Worm (Caenorhabditis elegans) whole organism, L2 larva: ENCODE results near the gene del-2.

Experiments used
- C34F6.9 ChIP-seq: fragments of 150-350 bp; optimal IDR thresholded peaks from 2 replicates; lab custom pipeline; 2014; ENCODE audit warnings: missing biosample characterization, missing genetic modification characterization
- F13H6.1 ChIP-seq: sonication (generic microtip); optimal IDR thresholded peaks from 2 replicates; lab custom pipeline; 2016; ENCODE audit warnings: missing genetic modification characterization, missing compliant biosample characterization
- R02D3.7 ChIP-seq: fragments of 150-350 bp; optimal IDR thresholded peaks from 2 replicates; lab custom pipeline; 2014; ENCODE audit warnings: missing biosample characterization, missing genetic modification characterization
- alr-1 ChIP-seq: fragments of 150-350 bp; optimal IDR thresholded peaks from 2 replicates; lab custom pipeline; 2014; ENCODE audit warnings: missing biosample characterization, missing genetic modification characterization
- aly-2 ChIP-seq: fragments of 150-350 bp; optimal IDR thresholded peaks from 2 replicates; lab custom pipeline; 2014; ENCODE audit warnings: missing biosample characterization, missing genetic modification characterization
- blmp-1 ChIP-seq: sonication (generic microtip); optimal IDR thresholded peaks from 2 replicates; lab custom pipeline; 2017; ENCODE audit warnings: missing genetic modification characterization, mild to moderate bottlenecking, missing compliant biosample characterization, antibody characterized with exemption, moderate library complexity; ENCODE audit not compliant: insufficient read depth
- ceh-82 ChIP-seq: fragments of 150-350 bp; optimal IDR thresholded peaks from 2 replicates; lab custom pipeline; 2014; ENCODE audit warnings: missing biosample characterization, missing genetic modification characterization
- crh-2 ChIP-seq: sonication (generic microtip); optimal IDR thresholded peaks from 2 replicates; lab custom pipeline; 2017; ENCODE audit warnings: missing biosample characterization, missing genetic modification characterization
- dmd-4 ChIP-seq: sonication (generic microtip); optimal IDR thresholded peaks from 2 replicates; lab custom pipeline; 2017; ENCODE audit warnings: missing biosample characterization, missing genetic modification characterization
- egl-27 ChIP-seq: sonication (generic microtip); optimal IDR thresholded peaks from 3 replicates; lab custom pipeline; 2017; ENCODE audit warnings: missing biosample characterization, missing genetic modification reagents, missing genetic modification characterization
- elt-1 ChIP-seq: fragments of 150-350 bp; optimal IDR thresholded peaks from 2 replicates; lab custom pipeline; 2014; ENCODE audit warnings: missing biosample characterization, missing genetic modification characterization
- elt-3 ChIP-seq: sonication (generic microtip); optimal IDR thresholded peaks from 2 replicates; lab custom pipeline; 2017; ENCODE audit warnings: missing biosample characterization, missing genetic modification characterization
- fos-1 ChIP-seq: fragments of 150-350 bp; optimal IDR thresholded peaks from 2 replicates; lab custom pipeline; 2014; ENCODE audit warnings: missing biosample characterization, missing genetic modification characterization
- lin-11 ChIP-seq: fragments of 150-350 bp; sonication (generic microtip); optimal IDR thresholded peaks from 2 replicates; lab custom pipeline; 2014; ENCODE audit warnings: missing biosample characterization, missing genetic modification characterization, inconsistent platforms, mixed read lengths
- lin-39 ChIP-seq: fragments of 150-350 bp; optimal IDR thresholded peaks from 2 replicates; lab custom pipeline; 2014; ENCODE audit warnings: missing biosample characterization, missing genetic modification reagents, missing genetic modification characterization
- lsy-2 ChIP-seq, 2 experiments: fragments of 150-350 bp in 1 of 2; sonication (generic microtip) in 1 of 2; optimal IDR thresholded peaks; 2 replicates each; lab custom pipeline; 2014 to 2017; ENCODE audit warnings: missing biosample characterization in 2 of 2, missing genetic modification characterization in 2 of 2
- mab-5 ChIP-seq: fragments of 150-350 bp; optimal IDR thresholded peaks from 2 replicates; lab custom pipeline; 2014; ENCODE audit warnings: missing biosample characterization, missing genetic modification characterization
- mbf-1 ChIP-seq: sonication (generic microtip); optimal IDR thresholded peaks from 2 replicates; lab custom pipeline; 2017; ENCODE audit warnings: missing biosample characterization, missing genetic modification characterization
- mdl-1 ChIP-seq, 2 experiments: fragments of 150-350 bp in 1 of 2; sonication (generic microtip) in 1 of 2; optimal IDR thresholded peaks; 2 replicates each; lab custom pipeline; 2017; ENCODE audit warnings: missing biosample characterization in 2 of 2, missing genetic modification characterization in 2 of 2
- nhr-10 ChIP-seq: sonication (generic microtip); optimal IDR thresholded peaks from 2 replicates; lab custom pipeline; 2017; ENCODE audit warnings: missing biosample characterization, missing genetic modification characterization
- nhr-11 ChIP-seq: fragments of 150-350 bp; optimal IDR thresholded peaks from 2 replicates; lab custom pipeline; 2014; ENCODE audit warnings: missing biosample characterization, missing genetic modification characterization
- nhr-12 ChIP-seq: fragments of 150-350 bp; optimal IDR thresholded peaks from 2 replicates; lab custom pipeline; 2014; ENCODE audit warnings: missing biosample characterization, missing genetic modification characterization
- nhr-129 ChIP-seq: fragments of 150-350 bp; optimal IDR thresholded peaks from 2 replicates; lab custom pipeline; 2014; ENCODE audit warnings: missing biosample characterization, missing genetic modification characterization
- nhr-21 ChIP-seq: fragments of 150-350 bp; optimal IDR thresholded peaks from 2 replicates; lab custom pipeline; 2014; ENCODE audit warnings: missing biosample characterization, missing genetic modification characterization
- nhr-23 ChIP-seq: fragments of 150-350 bp; optimal IDR thresholded peaks from 2 replicates; lab custom pipeline; 2014; ENCODE audit warnings: missing biosample characterization, missing genetic modification reagents, missing genetic modification characterization
- nhr-237 ChIP-seq: fragments of 150-350 bp; optimal IDR thresholded peaks from 2 replicates; lab custom pipeline; 2014; ENCODE audit warnings: missing biosample characterization, missing genetic modification characterization
- nhr-25 ChIP-seq: fragments of 150-350 bp; sonication (generic microtip); optimal IDR thresholded peaks from 3 replicates; lab custom pipeline; 2014; ENCODE audit warnings: missing biosample characterization, missing genetic modification characterization
- nhr-77 ChIP-seq: fragments of 150-350 bp; optimal IDR thresholded peaks from 2 replicates; lab custom pipeline; 2014; ENCODE audit warnings: missing biosample characterization, missing genetic modification characterization
- peb-1 ChIP-seq: fragments of 150-350 bp; optimal IDR thresholded peaks from 2 replicates; lab custom pipeline; 2014; ENCODE audit warnings: missing biosample characterization, missing genetic modification characterization
- sem-4 ChIP-seq: fragments of 150-350 bp; optimal IDR thresholded peaks from 2 replicates; lab custom pipeline; 2014; ENCODE audit warnings: missing biosample characterization, missing genetic modification reagents, missing genetic modification characterization
- skn-1 ChIP-seq: sonication (generic microtip); optimal IDR thresholded peaks from 2 replicates; lab custom pipeline; 2017; ENCODE audit warnings: missing biosample characterization, missing genetic modification characterization
- sma-3 ChIP-seq: sonication (generic microtip); optimal IDR thresholded peaks from 2 replicates; lab custom pipeline; 2016; ENCODE audit warnings: missing genetic modification reagents, missing genetic modification characterization, missing compliant biosample characterization
- sma-9 ChIP-seq, 2 experiments: fragments of 150-350 bp in 1 of 2; sonication (generic microtip) in 1 of 2; optimal IDR thresholded peaks; 2 replicates each; lab custom pipeline; 2014 to 2016; ENCODE audit warnings: missing genetic modification characterization in 2 of 2, mild to moderate bottlenecking in 1 of 2, missing biosample characterization in 1 of 2, missing compliant biosample characterization in 1 of 2, missing genetic modification reagents in 1 of 2, moderate library complexity in 1 of 2
- unc-39 ChIP-seq: fragments of 150-350 bp; optimal IDR thresholded peaks from 2 replicates; lab custom pipeline; 2014; ENCODE audit warnings: missing biosample characterization, missing genetic modification characterization
- unc-55 ChIP-seq: fragments of 150-350 bp; sonication (generic microtip); optimal IDR thresholded peaks from 3 replicates; lab custom pipeline; 2014; ENCODE audit warnings: missing biosample characterization, missing genetic modification reagents, missing genetic modification characterization
- unc-62 ChIP-seq: fragments of 150-350 bp; optimal IDR thresholded peaks from 2 replicates; lab custom pipeline; 2014; ENCODE audit warnings: missing biosample characterization, missing genetic modification reagents, missing genetic modification characterization
- zag-1 ChIP-seq: fragments of 150-350 bp; optimal IDR thresholded peaks from 2 replicates; lab custom pipeline; 2014; ENCODE audit warnings: missing biosample characterization, missing genetic modification characterization
- ztf-1 ChIP-seq: fragments of 200-800 bp; sonication (Bioruptor generic); conservative IDR thresholded peaks from 2 replicates; pipeline ENCODE4 v1.3.6; 2022; ENCODE audit warnings: missing genetic modification characterization, missing compliant biosample characterization
- ztf-11 ChIP-seq: sonication (generic microtip); optimal IDR thresholded peaks from 2 replicates; lab custom pipeline; 2017; ENCODE audit warnings: missing biosample characterization, missing genetic modification characterization
- ztf-4 ChIP-seq: fragments of 150-350 bp; optimal IDR thresholded peaks from 2 replicates; lab custom pipeline; 2014; ENCODE audit warnings: missing biosample characterization, missing genetic modification characterization

Gene del-2

DNA sequence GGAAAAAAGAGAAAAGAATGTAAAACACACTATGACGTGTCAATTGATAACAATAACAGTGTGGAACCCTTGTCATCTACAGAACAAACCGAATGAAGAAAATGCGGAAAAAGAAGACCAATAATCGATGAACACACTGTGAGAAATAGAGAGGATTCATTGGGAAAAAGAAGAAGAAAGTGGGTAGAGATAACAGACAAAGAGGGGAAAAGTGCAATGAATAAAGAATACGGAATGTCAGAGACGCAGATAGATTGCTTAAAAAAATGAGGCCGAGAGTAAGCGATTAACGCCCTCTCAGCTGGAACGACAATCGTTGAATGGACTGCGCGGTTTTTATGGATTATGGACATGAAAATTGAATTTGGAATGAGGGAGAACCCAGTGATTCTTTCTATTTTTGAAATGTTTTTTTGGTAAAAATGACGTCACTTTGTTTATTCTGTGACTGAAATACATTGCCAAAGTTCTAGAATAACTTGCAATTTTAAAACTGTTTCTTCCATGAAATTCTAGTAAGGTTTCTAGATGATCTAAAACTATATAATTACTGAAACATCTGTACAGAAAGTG is 6.0 kb upstream of the del-2 start, which contains the start of gene amph-1:
TSS of gene amph-1 (minus strand) at position 85 of the 573 bp plus-strand sequence.
- peak; percentile 2 for TF ChIP-seq nhr-21
- peak; percentile 1 for TF ChIP-seq sma-3
- no peak for TF ChIP-seq ztf-1 (GFP tag; lab: Robert Waterston, UW)
- TF ChIP-seq sma-9 (GFP tag; optimal IDR thresholded peaks at IDR 0.05; lab: Kevin White, UChicago) = peak; percentile 51
- TF ChIP-seq sma-9 (tag; optimal IDR thresholded peaks at IDR 0.05; lab: Kevin White, UChicago) = no peak
- TF ChIP-seq zag-1 = no peak
- peak in 1 of 2 experiments; percentile 41 for TF ChIP-seq lsy-2 (tag; optimal IDR thresholded peaks at IDR 0.05; lab: Kevin White, UChicago)
- no peak for TF ChIP-seq egl-27 (tag; lab: Kevin White, UChicago)
- TF ChIP-seq elt-1 (tag; lab: Kevin White, UChicago) = no peak
- no peak for TF ChIP-seq skn-1 (tag; lab: Kevin White, UChicago)
- TF ChIP-seq lin-11 = no peak
- no peak for TF ChIP-seq nhr-237 (tag; lab: Kevin White, UChicago)
- TF ChIP-seq aly-2 (tag; lab: Kevin White, UChicago) = no peak
- no peak for TF ChIP-seq nhr-25 (tag; lab: Kevin White, UChicago)
- no peak for TF ChIP-seq elt-3 (tag; lab: Kevin White, UChicago)
- peak; percentile 50 for TF ChIP-seq blmp-1 (tag; lab: Kevin White, UChicago)
- TF ChIP-seq nhr-10 (tag; lab: Kevin White, UChicago) = no peak
- no peak for TF ChIP-seq R02D3.7
- no peak for TF ChIP-seq unc-62
- TF ChIP-seq ceh-82 (tag; lab: Kevin White, UChicago) = no peak
- no peak for TF ChIP-seq lin-39 (tag; lab: Kevin White, UChicago)
- TF ChIP-seq nhr-129 (tag; lab: Kevin White, UChicago) = peak; percentile 31
- TF ChIP-seq dmd-4 (tag; lab: Kevin White, UChicago) = no peak
- TF ChIP-seq ztf-11 (tag; lab: Kevin White, UChicago) = no peak
- TF ChIP-seq alr-1 (tag; lab: Kevin White, UChicago) = no peak
- no peak for TF ChIP-seq unc-39 (tag; lab: Kevin White, UChicago)
- peak; percentile 78 for TF ChIP-seq crh-2
- peak; percentile 81 for TF ChIP-seq C34F6.9 (tag; lab: Kevin White, UChicago)
- no peak for TF ChIP-seq mdl-1 (tag; optimal IDR thresholded peaks at IDR 0.05; lab: Kevin White, UChicago)
- TF ChIP-seq F13H6.1 (tag; lab: Kevin White, UChicago) = peak; percentile 42
- TF ChIP-seq nhr-77 = no peak
- no peak for TF ChIP-seq ztf-4 (tag; lab: Kevin White, UChicago)
- TF ChIP-seq nhr-11 = no peak
- no peak for TF ChIP-seq mbf-1 (tag; lab: Kevin White, UChicago)
- no peak for TF ChIP-seq sem-4
- TF ChIP-seq nhr-23 (tag; lab: Kevin White, UChicago) = no peak
- TF ChIP-seq unc-55 = peak; percentile 48
- peak; percentile 54 for TF ChIP-seq fos-1 (tag; lab: Kevin White, UChicago)
- TF ChIP-seq nhr-12 = no peak

DNA sequence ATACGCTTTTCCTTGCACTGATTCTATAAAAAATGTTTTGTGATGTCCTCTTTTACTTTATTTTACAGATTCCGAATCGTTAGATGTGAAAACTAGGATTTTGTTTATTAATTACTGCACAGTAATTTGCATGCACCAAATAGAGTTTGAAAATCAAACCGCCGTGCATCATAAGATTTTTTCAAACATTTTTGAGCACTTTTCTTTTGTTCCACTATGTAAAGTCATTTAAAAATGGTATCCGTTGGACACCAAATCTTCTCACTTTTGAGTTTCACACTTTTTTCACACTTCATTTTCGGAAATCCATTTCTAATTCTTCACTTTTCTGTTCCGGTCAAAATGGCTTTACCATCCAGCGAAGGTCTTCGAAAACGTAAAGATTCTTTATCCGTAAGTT is 1.4 kb upstream of the del-2 start, which contains the start of gene degl-2:
TSS of gene degl-2 (plus strand) at position 301 of the 400 bp plus-strand sequence.
- TF ChIP-seq ztf-11 (tag; lab: Kevin White, UChicago) (no peak), crh-2 (no peak), sma-9 (GFP tag; optimal IDR thresholded peaks at IDR 0.05; lab: Kevin White, UChicago) (no peak), sma-9 (tag; optimal IDR thresholded peaks at IDR 0.05; lab: Kevin White, UChicago) (no peak), ztf-1 (GFP tag; lab: Robert Waterston, UW) (no peak), ceh-82 (tag; lab: Kevin White, UChicago) (no peak), alr-1 (tag; lab: Kevin White, UChicago) (no peak), F13H6.1 (tag; lab: Kevin White, UChicago) (no peak), elt-1 (tag; lab: Kevin White, UChicago) (no peak), mab-5 (tag; lab: Kevin White, UChicago) (no peak), nhr-11 (no peak), lin-11 (no peak), elt-3 (tag; lab: Kevin White, UChicago) (no peak), peb-1 (no peak)
